Worm (Caenorhabditis elegans) whole organism, L4/young adult: ENCODE measurements around the gene him-6.

ENCODE experiments used
- W03F9.2 ChIP-seq: fragments of 150-350 bp; optimal IDR thresholded peaks from 2 replicates; lab custom pipeline; 2014; ENCODE audit warnings: missing biosample characterization, missing genetic modification characterization
- dao-5 ChIP-seq: sonication (generic microtip); optimal IDR thresholded peaks from 2 replicates; lab custom pipeline; 2016; ENCODE audit warnings: missing genotype, missing genetic modification characterization, moderate library complexity, missing compliant biosample characterization
- him-1 ChIP-seq: sonication (generic microtip); optimal IDR thresholded peaks from 2 replicates; lab custom pipeline; 2016; ENCODE audit warnings: missing genotype, missing genetic modification reagents, missing genetic modification characterization, missing compliant biosample characterization

The him-6 gene

DNA sequence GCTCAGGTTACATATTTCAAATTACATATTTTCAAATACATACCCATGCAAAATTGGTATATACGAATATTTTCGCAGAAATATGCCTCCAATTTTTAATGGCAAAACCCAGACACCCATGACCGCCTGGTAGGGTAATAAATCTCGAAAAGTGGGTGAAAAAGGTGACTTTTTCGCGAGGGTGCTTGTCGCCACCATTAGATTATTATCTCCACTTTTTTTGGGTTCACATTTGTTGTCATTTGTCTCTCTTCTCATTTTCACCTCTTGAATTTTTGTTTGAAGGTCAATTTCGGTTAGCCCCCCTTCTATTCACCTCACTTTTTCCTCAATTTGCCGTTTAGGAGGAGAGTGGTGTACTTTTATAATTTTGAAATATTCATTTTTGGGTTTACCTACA is 49.7 kb downstream of the him-6 start:
- TF ChIP-seq him-1 (tag; lab: Kevin White, UChicago) (no peak), W03F9.2 (tag; lab: Kevin White, UChicago) (no peak)

DNA sequence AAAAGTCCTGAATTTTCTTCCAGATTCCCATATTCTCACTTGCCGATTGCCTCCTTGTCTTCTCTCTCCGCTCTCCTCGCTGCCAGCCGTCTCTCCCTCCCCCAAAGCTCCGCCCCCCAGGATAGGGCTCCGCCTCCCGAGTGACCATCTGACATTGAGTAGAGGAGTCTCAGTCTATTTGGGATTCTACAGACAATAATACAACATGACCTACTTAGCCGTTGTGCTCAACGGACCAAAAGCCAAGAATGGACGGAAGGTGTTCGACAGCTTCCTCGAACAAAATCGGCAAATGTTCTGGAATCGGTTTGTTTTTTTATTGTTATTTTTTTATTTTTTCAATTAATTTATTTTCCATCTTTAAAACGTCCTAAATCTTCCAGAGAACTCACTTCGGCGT is 51.4 kb downstream of the him-6 start, which contains the start of gene ham-1:
Gene ham-1 (plus strand): TSS at position 173 of the 400 bp plus-strand sequence.
- TF ChIP-seq dao-5 (tag; lab: Kevin White, UChicago) (no peak), him-1 (tag; lab: Kevin White, UChicago) (no peak), W03F9.2 (tag; lab: Kevin White, UChicago) (no peak)

DNA sequence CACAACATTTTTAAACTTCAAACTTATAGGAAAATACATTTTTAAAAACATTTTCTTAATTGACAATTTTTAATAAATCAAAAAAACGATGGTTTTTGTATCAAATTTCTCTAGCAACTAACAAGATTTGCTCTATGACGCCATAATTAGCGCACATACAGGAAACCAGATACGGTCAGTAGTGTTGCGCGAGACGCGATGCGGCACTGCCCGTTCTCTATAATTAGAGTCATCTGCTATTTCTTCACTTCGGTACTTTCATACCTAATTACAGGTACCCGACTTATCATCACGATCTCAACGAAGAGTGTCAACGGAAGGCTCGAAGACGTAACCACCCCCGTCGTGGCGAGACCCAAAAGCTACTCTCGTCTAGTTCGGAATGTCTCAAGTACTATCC is 54.0 kb downstream of the him-6 start:
- no peak for TF ChIP-seq him-1 (tag; lab: Kevin White, UChicago)
- TF ChIP-seq dao-5 (tag; lab: Kevin White, UChicago), result no peak
- no peak for TF ChIP-seq W03F9.2 (tag; lab: Kevin White, UChicago)
